Worm (Caenorhabditis elegans): ENCODE measurements around the gene npr-6.

Gene npr-6

ce11 chrX:10302430-10302829, 16.9 kb upstream of the npr-6 start, which contains the start of gene fip-5:
TSS of gene fip-5 (plus strand) at chrX:10302741.
- TF ChIP-seq ztf-4 (tag; optimal IDR thresholded peaks at IDR 0.05) (no peak), sea-2 (GFP tag; optimal IDR thresholded peaks at IDR 0.05) (no peak), elt-1 (tag; optimal IDR thresholded peaks at IDR 0.05) (peak; percentile 51), skn-1 (tag; optimal IDR thresholded peaks at IDR 0.05) (no peak)

ce11 chrX:10301920-10302319, 16.4 kb upstream of the npr-6 start:
- TF ChIP-seq jun-1 (tag; optimal IDR thresholded peaks at IDR 0.05) (no peak), nhr-28 (tag; optimal IDR thresholded peaks at IDR 0.05) (no peak), ceh-28 (tag; optimal IDR thresholded peaks at IDR 0.05) (no peak), elt-1 (tag; optimal IDR thresholded peaks at IDR 0.05) (peak; percentile 91), sea-2 (GFP tag; optimal IDR thresholded peaks at IDR 0.05) (no peak), unc-39 (tag; optimal IDR thresholded peaks at IDR 0.05) (no peak), lin-39 (tag; optimal IDR thresholded peaks at IDR 0.05) (no peak), hmg-11 (tag; optimal IDR thresholded peaks at IDR 0.05) (no peak), egl-5 (tag; optimal IDR thresholded peaks at IDR 0.05) (no peak), nhr-25 (tag; optimal IDR thresholded peaks at IDR 0.05) (peak; percentile 71), nhr-23 (tag; optimal IDR thresholded peaks at IDR 0.05) (peak; percentile 82)

- TF ChIP-seq nhr-11 (tag; optimal IDR thresholded peaks at IDR 0.05): no peak
- TF ChIP-seq ama-1 (optimal IDR thresholded peaks at IDR 0.05): no peak
- TF ChIP-seq lsy-12 (tag; optimal IDR thresholded peaks at IDR 0.05): no peak
- no peak for TF ChIP-seq R02D3.7 (tag; optimal IDR thresholded peaks at IDR 0.05)
- no peak for TF ChIP-seq fos-1 (tag; optimal IDR thresholded peaks at IDR 0.05)
- no peak for TF ChIP-seq fkh-2 (tag; optimal IDR thresholded peaks at IDR 0.05)
- TF ChIP-seq nhr-76 (tag; optimal IDR thresholded peaks at IDR 0.05): no peak
- TF ChIP-seq nhr-23 (tag; optimal IDR thresholded peaks at IDR 0.05): no peak
- TF ChIP-seq egl-5 (tag; optimal IDR thresholded peaks at IDR 0.05): no peak
- TF ChIP-seq ztf-4 (tag; optimal IDR thresholded peaks at IDR 0.05): no peak
- TF ChIP-seq nhr-77 (tag; optimal IDR thresholded peaks at IDR 0.05): no peak
- TF ChIP-seq tbx-2 (tag; optimal IDR thresholded peaks at IDR 0.05): no peak
- TF ChIP-seq elt-1 (tag; optimal IDR thresholded peaks at IDR 0.05): no peak
- TF ChIP-seq egl-27 (tag; optimal IDR thresholded peaks at IDR 0.05): no peak
- TF ChIP-seq aly-2 (tag; optimal IDR thresholded peaks at IDR 0.05): no peak
Measured at ce11 chrX:10297410-10297809, 11.9 kb upstream of the npr-6 start.

ce11 chrX:10279299-10279698, 6.2 kb downstream of the npr-6 start, which contains the start of gene slc-9B.1:
TSS of gene slc-9B.1 (plus strand) at chrX:10279599.
- TF ChIP-seq daf-12 (tag; optimal IDR thresholded peaks at IDR 0.05) (no peak), nhr-76 (tag; optimal IDR thresholded peaks at IDR 0.05) (no peak), ZK546.5 (tag; optimal IDR thresholded peaks at IDR 0.05) (no peak), nhr-11 (tag; optimal IDR thresholded peaks at IDR 0.05) (no peak), fkh-2 (tag; optimal IDR thresholded peaks at IDR 0.05) (no peak), nfya-1 (tag; optimal IDR thresholded peaks at IDR 0.05; ENCODE audit: insufficient read depth) (no peak), pha-4 (tag; optimal IDR thresholded peaks at IDR 0.05) (no peak), skn-1 (tag; optimal IDR thresholded peaks at IDR 0.05) (no peak), lin-39 (tag; optimal IDR thresholded peaks at IDR 0.05) (no peak), nhr-77 (tag; optimal IDR thresholded peaks at IDR 0.05) (no peak), ama-1 (optimal IDR thresholded peaks at IDR 0.05) (no peak), eor-1 (tag; optimal IDR thresholded peaks at IDR 0.05) (no peak), tbx-2 (tag; optimal IDR thresholded peaks at IDR 0.05) (no peak)

ce11 chrX:10277118-10277517, 8.4 kb downstream of the npr-6 start:
- TF ChIP-seq zag-1 (tag; optimal IDR thresholded peaks at IDR 0.05) (no peak), ztf-4 (tag; optimal IDR thresholded peaks at IDR 0.05) (no peak), eor-1 (tag; optimal IDR thresholded peaks at IDR 0.05) (no peak), lin-15B (tag; optimal IDR thresholded peaks at IDR 0.05) (no peak), elt-1 (tag; optimal IDR thresholded peaks at IDR 0.05) (no peak), egl-27 (tag; optimal IDR thresholded peaks at IDR 0.05) (no peak)

ce11 chrX:10274470-10274869, 11.1 kb downstream of the npr-6 start:
- TF ChIP-seq sea-2 (GFP tag; optimal IDR thresholded peaks at IDR 0.05) (no peak), snpc-4 (tag; optimal IDR thresholded peaks at IDR 0.05) (no peak), ceh-9 (tag; optimal IDR thresholded peaks at IDR 0.05) (no peak), hmg-11 (tag; optimal IDR thresholded peaks at IDR 0.05) (no peak), mdl-1 (tag; optimal IDR thresholded peaks at IDR 0.05) (no peak)
